Worm (Caenorhabditis elegans): Measurements from ENCODE around the gene gldi-3.
A peak's percentile ranks its signal among the peaks of the same experiment; 100 is the strongest.

- TF ChIP-seq lim-6 (tag; optimal IDR thresholded peaks at IDR 0.05), result no peak
- no peak for TF ChIP-seq F13H6.1 (tag; optimal IDR thresholded peaks at IDR 0.05)
- no peak for TF ChIP-seq ceh-34 (tag; optimal IDR thresholded peaks at IDR 0.05)
- no peak for TF ChIP-seq ref-2 (tag; optimal IDR thresholded peaks at IDR 0.05)
- TF ChIP-seq pag-3 (tag; optimal IDR thresholded peaks at IDR 0.05; ENCODE audit: borderline replicate concordance), result no peak
- no peak for TF ChIP-seq elt-2 (tag; optimal IDR thresholded peaks at IDR 0.05)
- TF ChIP-seq ceh-14 (tag; optimal IDR thresholded peaks at IDR 0.05), result no peak
- no peak for TF ChIP-seq lin-11 (tag; optimal IDR thresholded peaks at IDR 0.05)
- TF ChIP-seq unc-86 (tag; optimal IDR thresholded peaks at IDR 0.05), result no peak
- TF ChIP-seq ama-1 (optimal IDR thresholded peaks at IDR 0.05), result peak; percentile 67
- peak; percentile 77 for TF ChIP-seq unc-55 (GFP tag; optimal IDR thresholded peaks at IDR 0.05)
Observed at ce11 chrII:9261931-9262562, 17.9 kb downstream of the gldi-3 start, which contains the start of gene aqp-2.

Data from whole organism, late embryonic.